Fruit fly (Drosophila melanogaster) S2 (cell line): ENCODE measurements around the gene Cat.

Experiments used
- CG8478 ChIP-seq: fragments of >200 bp; optimal IDR thresholded peaks from 2 replicates; lab custom pipeline; 2018
- CTCF ChIP-seq, 2 experiments: fragments of >200 bp; optimal IDR thresholded peaks; 2 replicates each; lab custom pipeline; 2018

DNA sequence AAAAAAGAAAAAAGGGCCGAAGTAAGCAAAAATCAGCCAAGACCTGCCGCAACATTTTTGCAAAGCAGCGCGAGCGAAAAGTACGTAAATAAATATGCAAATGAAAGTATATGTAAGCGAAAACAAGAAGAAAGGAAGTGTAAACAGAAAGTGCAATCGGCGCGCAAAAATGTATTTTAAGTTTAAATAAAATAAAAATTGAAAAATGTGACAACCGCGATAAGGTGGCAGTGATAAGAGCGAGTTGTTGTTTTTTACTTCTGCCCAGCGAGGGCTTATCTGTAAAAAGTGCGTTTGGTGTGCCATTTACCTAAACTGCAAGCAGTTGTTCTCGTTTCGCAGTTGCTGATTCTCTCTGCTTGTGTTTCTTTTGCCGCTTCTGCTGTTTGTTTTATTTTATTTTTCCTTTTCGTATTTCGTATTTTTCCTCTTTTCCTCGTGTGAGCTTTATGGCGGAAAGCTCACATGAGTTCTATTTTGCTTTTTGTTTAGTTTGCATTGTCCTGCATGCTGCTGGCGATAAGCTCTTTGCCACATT, 31.7 kb upstream of the Cat start:
- TF ChIP-seq CG8478 (lab: Kevin White, UChicago) (no peak), CTCF (optimal IDR thresholded peaks at IDR 0.05; lab: Kevin White, UChicago) (no peak)
